Fruit fly (Drosophila melanogaster) whole organism, embryonic: ENCODE data around the gene aph-1.
A peak's percentile ranks its signal among the peaks of the same experiment; 100 is the strongest.

Experiments
- Ada2b ChIP-seq: fragments of 200-800 bp; sonication (Bioruptor generic); IDR thresholded peaks from 2 replicates; pipeline ENCODE4 v1.3.6; 2022; ENCODE audit warnings: missing biosample characterization, missing genetic modification characterization
- B-H2 ChIP-seq: fragments of 200-800 bp; sonication (Bioruptor generic); optimal IDR thresholded peaks from 2 replicates; lab custom pipeline; 2018; ENCODE audit warnings: missing biosample characterization, mild to moderate bottlenecking, missing genetic modification characterization
- CG10543 ChIP-seq: fragments of 200-800 bp; sonication (Bioruptor generic); optimal IDR thresholded peaks from 3 replicates; lab custom pipeline; 2017; ENCODE audit warnings: missing biosample characterization, mild to moderate bottlenecking, missing genetic modification characterization, moderate library complexity
- CG10565 ChIP-seq: fragments of 200-800 bp; sonication (Bioruptor generic); optimal IDR thresholded peaks from 3 replicates; lab custom pipeline; 2016; ENCODE audit warnings: missing biosample characterization, mild to moderate bottlenecking, missing genetic modification characterization
- CG10654 ChIP-seq: fragments of 200-800 bp; sonication (Bioruptor generic); optimal IDR thresholded peaks from 2 replicates; lab custom pipeline; 2016; ENCODE audit warnings: missing biosample characterization, missing genetic modification characterization
- CG12236 ChIP-seq: fragments of 200-800 bp; sonication (Bioruptor generic); optimal IDR thresholded peaks from 2 replicates; lab custom pipeline; 2016; ENCODE audit warnings: missing biosample characterization, missing genetic modification characterization
- CG14441 ChIP-seq: fragments of 200-800 bp; sonication (Bioruptor generic); IDR thresholded peaks from 2 replicates; pipeline ENCODE4 v1.3.6; 2022; ENCODE audit warnings: missing biosample characterization, missing genetic modification characterization
- CG14710 ChIP-seq: fragments of 200-800 bp; sonication (Bioruptor generic); optimal IDR thresholded peaks from 3 replicates; lab custom pipeline; 2019; ENCODE audit warnings: missing biosample characterization, mild to moderate bottlenecking, missing genetic modification characterization, moderate library complexity
- CG2889 ChIP-seq: fragments of 200-800 bp; sonication (Bioruptor generic); IDR thresholded peaks from 3 replicates; pipeline ENCODE4 v1.3.6; 2022; ENCODE audit warnings: missing biosample characterization, missing genetic modification characterization
- CG34376 ChIP-seq: fragments of 200-800 bp; sonication (Bioruptor generic); optimal IDR thresholded peaks from 2 replicates; lab custom pipeline; 2018; ENCODE audit warnings: missing biosample characterization, mild to moderate bottlenecking, missing genetic modification characterization
- CG4617 ChIP-seq: fragments of 200-800 bp; sonication (Bioruptor generic); optimal IDR thresholded peaks from 3 replicates; lab custom pipeline; 2016; ENCODE audit warnings: missing biosample characterization, missing genetic modification characterization, borderline replicate concordance
- CG4707 ChIP-seq: fragments of 200-800 bp; sonication (Bioruptor generic); optimal IDR thresholded peaks from 2 replicates; lab custom pipeline; 2018; ENCODE audit warnings: missing biosample characterization, mild to moderate bottlenecking, missing genetic modification characterization, moderate library complexity
- CG5180 ChIP-seq: fragments of 200-800 bp; sonication (Bioruptor generic); optimal IDR thresholded peaks from 3 replicates; lab custom pipeline; 2017; ENCODE audit warnings: missing biosample characterization, missing genetic modification characterization, mild to moderate bottlenecking, moderate library complexity, missing genetic modification reagents
- CG9727 ChIP-seq: fragments of 200-800 bp; sonication (Bioruptor generic); optimal IDR thresholded peaks from 3 replicates; lab custom pipeline; 2017; ENCODE audit warnings: missing biosample characterization, mild to moderate bottlenecking, missing genetic modification characterization
- CTCF ChIP-seq: fragments of 200-800 bp; sonication (Bioruptor generic); optimal IDR thresholded peaks from 2 replicates; lab custom pipeline; 2017; ENCODE audit warnings: missing biosample characterization, mild to moderate bottlenecking, missing genetic modification characterization, moderate library complexity
- Dbx ChIP-seq: fragments of 200-800 bp; sonication (Bioruptor generic); IDR thresholded peaks from 3 replicates; pipeline ENCODE4 v1.3.6; 2022; ENCODE audit warnings: missing biosample characterization, missing genetic modification characterization
- Fer1 ChIP-seq: fragments of 200-800 bp; sonication (Bioruptor generic); optimal IDR thresholded peaks from 2 replicates; lab custom pipeline; 2017; ENCODE audit warnings: missing biosample characterization, mild to moderate bottlenecking, missing genetic modification characterization
- HLHmδ ChIP-seq: fragments of 200-800 bp; sonication (Bioruptor generic); optimal IDR thresholded peaks from 2 replicates; lab custom pipeline; 2018; ENCODE audit warnings: missing biosample characterization, mild to moderate bottlenecking, missing genetic modification characterization, moderate library complexity
- Jarid2 ChIP-seq: fragments of 200-800 bp; sonication (Bioruptor generic); optimal IDR thresholded peaks from 3 replicates; lab custom pipeline; 2017; ENCODE audit warnings: mild to moderate bottlenecking, missing biosample characterization, missing genetic modification reagents, missing genetic modification characterization
- Med ChIP-seq: fragments of 200-800 bp; sonication (Bioruptor generic); peaks from one replicate; lab custom pipeline; 2016; ENCODE audit warnings: missing biosample characterization, missing genetic modification characterization, mild to moderate bottlenecking, inconsistent platforms, moderate library complexity
- Opbp ChIP-seq: fragments of 200-800 bp; sonication (Bioruptor generic); IDR thresholded peaks from 3 replicates; pipeline ENCODE4 v1.3.6; 2022; ENCODE audit warnings: missing biosample characterization, missing genetic modification characterization; ENCODE audit not compliant: partially characterized antibody
- Side ChIP-seq: fragments of 200-800 bp; sonication (Bioruptor generic); optimal IDR thresholded peaks from 2 replicates; lab custom pipeline; 2016; ENCODE audit warnings: missing biosample characterization, missing genetic modification characterization
- Sox100B ChIP-seq: fragments of 200-800 bp; sonication (Bioruptor generic); optimal IDR thresholded peaks from 3 replicates; lab custom pipeline; 2018; ENCODE audit warnings: missing biosample characterization, mild to moderate bottlenecking, missing genetic modification characterization
- Sry-δ ChIP-seq: fragments of 200-800 bp; sonication (Bioruptor generic); optimal IDR thresholded peaks from 2 replicates; lab custom pipeline; 2016; ENCODE audit warnings: missing biosample characterization, missing genetic modification characterization
- Usf ChIP-seq: fragments of 200-800 bp; sonication (Bioruptor generic); optimal IDR thresholded peaks from 2 replicates; lab custom pipeline; 2017; ENCODE audit warnings: missing genotype, missing biosample characterization, missing genetic modification characterization
- ab ChIP-seq: fragments of 200-800 bp; sonication (Bioruptor generic); optimal IDR thresholded peaks from 2 replicates; lab custom pipeline; 2016; ENCODE audit warnings: missing biosample characterization, missing genetic modification characterization
- aop ChIP-seq: fragments of 200-800 bp; sonication (Bioruptor generic); IDR thresholded peaks from 2 replicates; pipeline ENCODE4 v1.3.6; 2022; ENCODE audit warnings: missing biosample characterization, missing genetic modification characterization
- ap ChIP-seq: fragments of 200-800 bp; sonication (Bioruptor generic); IDR thresholded peaks from 2 replicates; pipeline ENCODE4 v1.3.6; 2022; ENCODE audit warnings: missing biosample characterization, missing genetic modification characterization
- ase ChIP-seq: fragments of 200-800 bp; sonication (Bioruptor generic); IDR thresholded peaks from 3 replicates; pipeline ENCODE4 v1.3.6; 2022; ENCODE audit warnings: missing biosample characterization, missing genetic modification characterization
- bab2 ChIP-seq: fragments of 200-800 bp; sonication (Bioruptor generic); optimal IDR thresholded peaks from 2 replicates; lab custom pipeline; 2016; ENCODE audit warnings: missing biosample characterization, missing genetic modification characterization
- bbx ChIP-seq: fragments of 200-800 bp; sonication (Bioruptor generic); IDR thresholded peaks from 2 replicates; pipeline ENCODE4 v1.3.6; 2022; ENCODE audit warnings: missing biosample characterization, missing genetic modification characterization; ENCODE audit not compliant: partially characterized antibody
- bcd ChIP-seq: fragments of 200-800 bp; sonication (Bioruptor generic); optimal IDR thresholded peaks from 2 replicates; lab custom pipeline; 2017; ENCODE audit warnings: missing biosample characterization, mild to moderate bottlenecking, missing genetic modification characterization
- cwo ChIP-seq: fragments of 200-800 bp; sonication (Bioruptor generic); optimal IDR thresholded peaks from 3 replicates; lab custom pipeline; 2017; ENCODE audit warnings: missing biosample characterization, missing genetic modification characterization, mild to moderate bottlenecking, moderate library complexity, missing genetic modification reagents
- fd96Cb ChIP-seq: fragments of 200-800 bp; sonication (Bioruptor generic); optimal IDR thresholded peaks from 2 replicates; lab custom pipeline; 2018; ENCODE audit warnings: missing biosample characterization, mild to moderate bottlenecking, missing genetic modification characterization, moderate library complexity
- gce ChIP-seq: fragments of 200-800 bp; sonication (Bioruptor generic); IDR thresholded peaks from 3 replicates; pipeline ENCODE4 v1.3.6; 2022; ENCODE audit warnings: missing biosample characterization, missing genetic modification characterization
- gem ChIP-seq: fragments of 200-800 bp; sonication (Bioruptor generic); optimal IDR thresholded peaks from 2 replicates; lab custom pipeline; 2019; ENCODE audit warnings: missing biosample characterization, mild to moderate bottlenecking, missing genetic modification characterization, moderate library complexity
- grn ChIP-seq: fragments of 200-800 bp; sonication (Bioruptor generic); optimal IDR thresholded peaks from 3 replicates; lab custom pipeline; 2017; ENCODE audit warnings: missing biosample characterization, missing genetic modification characterization
- gt ChIP-seq: fragments of 200-800 bp; sonication (Bioruptor generic); IDR thresholded peaks from 2 replicates; pipeline ENCODE4 v1.3.6; 2022; ENCODE audit warnings: missing biosample characterization, missing genetic modification characterization
- hth ChIP-seq: fragments of >200 bp; optimal IDR thresholded peaks from 2 replicates; lab custom pipeline; 2017; ENCODE audit warnings: inconsistent platforms
- jumu ChIP-seq: fragments of 200-800 bp; sonication (Bioruptor generic); optimal IDR thresholded peaks from 3 replicates; lab custom pipeline; 2016; ENCODE audit warnings: missing biosample characterization, missing genetic modification characterization
- ken ChIP-seq: fragments of 200-800 bp; sonication (Bioruptor generic); IDR thresholded peaks from 3 replicates; pipeline ENCODE4 v1.3.6; 2022; ENCODE audit warnings: missing biosample characterization, missing genetic modification characterization
- lab ChIP-seq: fragments of 200-800 bp; sonication (Bioruptor generic); optimal IDR thresholded peaks from 3 replicates; lab custom pipeline; 2017; ENCODE audit warnings: missing biosample characterization, missing genetic modification characterization, mild to moderate bottlenecking, moderate library complexity, missing genetic modification reagents
- mam ChIP-seq: fragments of 200-800 bp; sonication (Bioruptor generic); optimal IDR thresholded peaks from 3 replicates; lab custom pipeline; 2016; ENCODE audit warnings: missing biosample characterization, missing genetic modification characterization
- pita ChIP-seq: fragments of 200-800 bp; sonication (Bioruptor generic); optimal IDR thresholded peaks from 2 replicates; lab custom pipeline; 2017; ENCODE audit warnings: missing biosample characterization, mild to moderate bottlenecking, missing genetic modification characterization
- sug ChIP-seq: fragments of 200-800 bp; optimal IDR thresholded peaks from 2 replicates; lab custom pipeline; 2019; ENCODE audit warnings: missing biosample characterization, mild to moderate bottlenecking, missing genetic modification characterization, moderate library complexity
- tgo ChIP-seq: fragments of 200-800 bp; sonication (Bioruptor generic); IDR thresholded peaks from 3 replicates; pipeline ENCODE4 v1.3.6; 2022; ENCODE audit warnings: missing biosample characterization, missing genetic modification characterization
- toy ChIP-seq: fragments of 200-800 bp; sonication (Bioruptor generic); IDR thresholded peaks from 2 replicates; pipeline ENCODE4 v1.3.6; 2022; ENCODE audit warnings: missing biosample characterization, missing genetic modification characterization
- z ChIP-seq: fragments of 200-800 bp; sonication (Bioruptor generic); IDR thresholded peaks from 3 replicates; pipeline ENCODE4 v1.3.6; 2022; ENCODE audit warnings: missing biosample characterization, missing genetic modification characterization

Gene aph-1

dm6 chr2L:2808038-2808699 is 42.1 kb downstream of the aph-1 start (continued):
- TF ChIP-seq HLHmδ (GFP tag; lab: Kevin White, UChicago) (no peak), CG10654 (GFP tag; lab: Kevin White, UChicago) (no peak), Jarid2 (GFP tag; lab: Kevin White, UChicago) (peak; percentile 56), CG34376 (GFP tag; lab: Kevin White, UChicago) (peak; percentile 42), ab (GFP tag; lab: Kevin White, UChicago) (no peak), lab (GFP tag; lab: Kevin White, UChicago) (peak; percentile 75), Opbp (GFP tag; lab: Robert Waterston, UW) (no peak), gt (GFP tag; lab: Robert Waterston, UW) (no peak), Med (GFP tag; lab: Kevin White, UChicago) (peak; percentile 58), CG4617 (GFP tag; lab: Kevin White, UChicago) (no peak), tgo (GFP tag; lab: Robert Waterston, UW) (no peak), bab2 (GFP tag; lab: Kevin White, UChicago) (no peak), CG5180 (GFP tag; lab: Kevin White, UChicago) (peak; percentile 95), CG12236 (no peak), CTCF (GFP tag; lab: Kevin White, UChicago) (no peak), cwo (GFP tag; lab: Kevin White, UChicago) (peak; percentile 38), sug (peak; percentile 90), Sox100B (no peak), CG10543 (peak; percentile 4), CG14441 (GFP tag; lab: Robert Waterston, UW) (no peak), CG2889 (GFP tag; lab: Robert Waterston, UW) (no peak)
- TF ChIP-seq, all 482 proteins: peak for 22

dm6 chr2L:2810831-2811230 is 44.8 kb downstream of the aph-1 start:
- TF ChIP-seq CG10565 (no peak), Side (GFP tag; lab: Kevin White, UChicago) (no peak), toy (no peak), ken (GFP tag; lab: Robert Waterston, UW) (no peak), z (GFP tag; lab: Robert Waterston, UW) (no peak), Ada2b (GFP tag; lab: Robert Waterston, UW) (no peak), ap (GFP tag; lab: Robert Waterston, UW) (no peak), CG9727 (GFP tag; lab: Kevin White, UChicago) (no peak), hth (no peak), jumu (no peak), fd96Cb (no peak), aop (no peak), bcd (GFP tag; lab: Kevin White, UChicago) (no peak), bbx (GFP tag; lab: Robert Waterston, UW) (no peak), Usf (no peak), cwo (GFP tag; lab: Kevin White, UChicago) (no peak), mam (no peak), Sry-δ (GFP tag; lab: Kevin White, UChicago) (no peak), B-H2 (no peak), CG4707 (GFP tag; lab: Kevin White, UChicago) (no peak)

- TF ChIP-seq Fer1 (GFP tag; lab: Kevin White, UChicago) (no peak), jumu (no peak), gce (GFP tag; lab: Robert Waterston, UW) (no peak), ase (GFP tag; lab: Robert Waterston, UW) (no peak), pita (no peak), gem (tag; lab: Kevin White, UChicago) (no peak), CG14710 (tag; lab: Kevin White, UChicago) (no peak), grn (GFP tag; lab: Kevin White, UChicago) (no peak), Dbx (no peak)
- TF ChIP-seq, all 482 proteins: peak for 0
These were observed 46.1 kb downstream of the aph-1 start, which contains the start of gene CG2964 for dm6 chr2L:2812137-2812536. TSS of gene CG2964 (plus strand) at chr2L:2812437.
